Fruit fly (Drosophila melanogaster): Measurements from ENCODE around the gene Vps45.

Gene Vps45

dm6 chr3R:9532437-9533180 is 31.1 kb upstream of the Vps45 start, which contains the start of gene by (continued):
- TF ChIP-seq CG5180 (GFP tag; optimal IDR thresholded peaks at IDR 0.05) (no peak), ab (GFP tag; optimal IDR thresholded peaks at IDR 0.05) (no peak), bbx (GFP tag; IDR thresholded peaks at IDR 0.05; ENCODE audit: partially characterized antibody) (peak; percentile 38; the same call in 1 of the 2 replicates), lbe (GFP tag; optimal IDR thresholded peaks at IDR 0.05) (no peak), CG15073 (GFP tag; optimal IDR thresholded peaks at IDR 0.05) (no peak), CG2199 (GFP tag; IDR thresholded peaks at IDR 0.05) (no peak), CG6254 (GFP tag; optimal IDR thresholded peaks at IDR 0.05) (no peak), zen2 (GFP tag; IDR thresholded peaks at IDR 0.05; ENCODE audit: partially characterized antibody) (peak; percentile 49; the same call in 1 of the 3 replicates), Opbp (GFP tag; IDR thresholded peaks at IDR 0.05; ENCODE audit: partially characterized antibody) (no peak), tna (GFP tag; IDR thresholded peaks at IDR 0.05; ENCODE audit: partially characterized antibody) (peak; percentile 8; the same call in 1 of the 2 replicates), HLH4C (GFP tag; IDR thresholded peaks at IDR 0.05; ENCODE audit: partially characterized antibody) (0 out of 3 replicates have a peak, but pooled peaks have one; percentile 12), CoRest (tag; optimal IDR thresholded peaks at IDR 0.05) (no peak), CG7556 (GFP tag; optimal IDR thresholded peaks at IDR 0.05) (no peak), CG9727 (GFP tag; optimal IDR thresholded peaks at IDR 0.05) (no peak), CG8290 (GFP tag; optimal IDR thresholded peaks at IDR 0.05) (no peak), CG8290 (tag; optimal IDR thresholded peaks at IDR 0.05) (peak in 1 of 2 experiments; percentile 35), ase (GFP tag; IDR thresholded peaks at IDR 0.05) (no peak), Dad (GFP tag; optimal IDR thresholded peaks at IDR 0.05) (no peak), Myb (GFP tag; optimal IDR thresholded peaks at IDR 0.05) (no peak), esg (GFP tag; conservative IDR thresholded peaks at IDR 0.05) (no peak), CG15696 (tag; optimal IDR thresholded peaks at IDR 0.05) (no peak), Lim3 (GFP tag; IDR thresholded peaks at IDR 0.05) (no peak), cas (GFP tag; IDR thresholded peaks at IDR 0.05) (no peak), CG1024 (GFP tag; IDR thresholded peaks at IDR 0.05) (no peak), hkb (optimal IDR thresholded peaks at IDR 0.05) (no peak), hkb (GFP tag; IDR thresholded peaks at IDR 0.05) (no peak), CG2202 (tag; optimal IDR thresholded peaks at IDR 0.05) (no peak), br (optimal IDR thresholded peaks at IDR 0.05) (no peak), CG2678 (tag; optimal IDR thresholded peaks at IDR 0.05) (no peak), chm (GFP tag; IDR thresholded peaks at IDR 0.05) (peak; percentile 14; the same call in 1 of the 2 replicates), Dip3 (GFP tag; optimal IDR thresholded peaks at IDR 0.05) (no peak), Jarid2 (GFP tag; optimal IDR thresholded peaks at IDR 0.05) (peak; percentile 71), Rfx (GFP tag; IDR thresholded peaks at IDR 0.05) (no peak), croc (GFP tag; conservative IDR thresholded peaks at IDR 0.05) (no peak), tgo (GFP tag; IDR thresholded peaks at IDR 0.05) (no peak), CG33213 (GFP tag; optimal IDR thresholded peaks at IDR 0.05) (no peak), org-1 (GFP tag; optimal IDR thresholded peaks at IDR 0.05) (no peak), Dll (GFP tag; IDR thresholded peaks at IDR 0.05; ENCODE audit: partially characterized antibody) (no peak), Nf-YB (GFP tag; optimal IDR thresholded peaks at IDR 0.05) (no peak), CG7839 (tag; optimal IDR thresholded peaks at IDR 0.05) (no peak), CG12942 (GFP tag; optimal IDR thresholded peaks at IDR 0.05) (no peak), sr (GFP tag; IDR thresholded peaks at IDR 0.05) (peak; percentile 60; the same call in 2 of the 3 replicates), bsh (GFP tag; optimal IDR thresholded peaks at IDR 0.05) (no peak), CG1233 (GFP tag; optimal IDR thresholded peaks at IDR 0.05) (no peak), trem (tag; optimal IDR thresholded peaks at IDR 0.05) (no peak), YL-1 (GFP tag; optimal IDR thresholded peaks at IDR 0.05) (no peak), Dfd (GFP tag; optimal IDR thresholded peaks at IDR 0.05) (no peak), exex (tag; optimal IDR thresholded peaks at IDR 0.05) (peak; percentile 76), rib (GFP tag; IDR thresholded peaks at IDR 0.05) (no peak; the same call in 1 of the 2 replicates), z (GFP tag; IDR thresholded peaks at IDR 0.05) (peak; percentile 58; the same call in 1 of the 3 replicates)

Measured in whole organism, embryonic.